Fruit fly (Drosophila melanogaster) whole organism, embryonic: Measurements from ENCODE around the gene pnr.

Experiments used
- ATbp ChIP-seq: fragments of 200-800 bp; sonication (Bioruptor generic); optimal IDR thresholded peaks from 2 replicates; lab custom pipeline; 2017; ENCODE audit warnings: missing biosample characterization, mild to moderate bottlenecking, missing genetic modification characterization, missing genetic modification reagents
- Atf-2 ChIP-seq: fragments of 200-800 bp; sonication (Bioruptor generic); optimal IDR thresholded peaks from 2 replicates; lab custom pipeline; 2016; ENCODE audit warnings: missing biosample characterization, missing genetic modification characterization
- CG1024 ChIP-seq: fragments of 200-800 bp; sonication (Bioruptor generic); IDR thresholded peaks from 2 replicates; pipeline ENCODE4 v1.3.6; 2022; ENCODE audit warnings: missing biosample characterization, missing genetic modification characterization
- CG10959 ChIP-seq: fragments of 200-800 bp; sonication (Bioruptor generic); IDR thresholded peaks from 2 replicates; pipeline ENCODE4 v1.3.6; 2022; ENCODE audit warnings: missing biosample characterization, missing genetic modification characterization
- CG12769 ChIP-seq: fragments of 200-800 bp; sonication (Bioruptor generic); optimal IDR thresholded peaks from 2 replicates; lab custom pipeline; 2019; ENCODE audit warnings: missing biosample characterization, mild to moderate bottlenecking, missing genetic modification characterization, moderate library complexity
- CG15011 ChIP-seq: fragments of 200-800 bp; sonication (Bioruptor generic); optimal IDR thresholded peaks from 3 replicates; lab custom pipeline; 2018; ENCODE audit warnings: missing biosample characterization, mild to moderate bottlenecking, missing genetic modification characterization
- CG17829 ChIP-seq: fragments of 200-800 bp; optimal IDR thresholded peaks from 2 replicates; lab custom pipeline; 2019; ENCODE audit warnings: missing biosample characterization, mild to moderate bottlenecking, missing genetic modification characterization, moderate library complexity
- CG1832 ChIP-seq: fragments of 200-800 bp; sonication (Bioruptor generic); optimal IDR thresholded peaks from 2 replicates; lab custom pipeline; 2017; ENCODE audit warnings: missing biosample characterization, mild to moderate bottlenecking, missing genetic modification characterization, inconsistent platforms
- CG2129 ChIP-seq: fragments of 200-800 bp; sonication (Bioruptor generic); IDR thresholded peaks from 2 replicates; pipeline ENCODE4 v1.3.6; 2022; ENCODE audit warnings: missing biosample characterization, missing genetic modification characterization; ENCODE audit not compliant: partially characterized antibody
- CG3163 ChIP-seq: fragments of 200-800 bp; sonication (Bioruptor generic); optimal IDR thresholded peaks from 3 replicates; lab custom pipeline; 2016; ENCODE audit warnings: missing biosample characterization, missing genetic modification characterization
- CG32767 ChIP-seq: fragments of 200-800 bp; sonication (Bioruptor generic); IDR thresholded peaks from 2 replicates; pipeline ENCODE4 v1.3.6; 2022; ENCODE audit warnings: missing biosample characterization, missing genetic modification characterization
- CG34224 ChIP-seq: fragments of 200-800 bp; sonication (Bioruptor generic); IDR thresholded peaks from 3 replicates; pipeline ENCODE4 v1.3.6; 2022; ENCODE audit warnings: missing biosample characterization, missing genetic modification characterization; ENCODE audit not compliant: partially characterized antibody
- CG3838 ChIP-seq: fragments of 200-800 bp; sonication (Bioruptor generic); optimal IDR thresholded peaks from 3 replicates; lab custom pipeline; 2016; ENCODE audit warnings: missing biosample characterization, missing genetic modification characterization
- CG4282 ChIP-seq: fragments of 200-800 bp; sonication (Bioruptor generic); optimal IDR thresholded peaks from 2 replicates; lab custom pipeline; 2016; ENCODE audit warnings: missing biosample characterization, missing genetic modification characterization
- CG4424 ChIP-seq: fragments of 200-800 bp; sonication (Bioruptor generic); optimal IDR thresholded peaks from 3 replicates; lab custom pipeline; 2016; ENCODE audit warnings: missing biosample characterization, missing genetic modification characterization
- CG5180 ChIP-seq: fragments of 200-800 bp; sonication (Bioruptor generic); optimal IDR thresholded peaks from 3 replicates; lab custom pipeline; 2017; ENCODE audit warnings: missing biosample characterization, missing genetic modification characterization, mild to moderate bottlenecking, moderate library complexity, missing genetic modification reagents
- CG5953 ChIP-seq: fragments of 200-800 bp; sonication (Bioruptor generic); IDR thresholded peaks from 2 replicates; pipeline ENCODE4 v1.3.6; 2022; ENCODE audit warnings: missing biosample characterization, missing genetic modification characterization
- CG7745 ChIP-seq: fragments of 200-800 bp; sonication (Bioruptor generic); optimal IDR thresholded peaks from 2 replicates; lab custom pipeline; 2018; ENCODE audit warnings: missing biosample characterization, mild to moderate bottlenecking, missing genetic modification characterization, moderate library complexity
- CG7839 ChIP-seq: fragments of 200-800 bp; sonication (Bioruptor generic); optimal IDR thresholded peaks from 3 replicates; lab custom pipeline; 2018; ENCODE audit warnings: missing biosample characterization, mild to moderate bottlenecking, missing genetic modification characterization, moderate library complexity
- CG8089 ChIP-seq: fragments of 200-800 bp; sonication (Bioruptor generic); optimal IDR thresholded peaks from 3 replicates; lab custom pipeline; 2016; ENCODE audit warnings: missing biosample characterization, missing genetic modification characterization
- CG9817 ChIP-seq: fragments of 200-800 bp; sonication (Bioruptor generic); optimal IDR thresholded peaks from 2 replicates; lab custom pipeline; 2018; ENCODE audit warnings: missing biosample characterization, mild to moderate bottlenecking, missing genetic modification characterization, moderate library complexity
- CG9876 ChIP-seq: fragments of 200-800 bp; sonication (Bioruptor generic); optimal IDR thresholded peaks from 2 replicates; lab custom pipeline; 2016; ENCODE audit warnings: missing biosample characterization, missing genetic modification characterization
- CrebB ChIP-seq: fragments of 200-800 bp; sonication (Bioruptor generic); optimal IDR thresholded peaks from 3 replicates; lab custom pipeline; 2018; ENCODE audit warnings: missing biosample characterization, mild to moderate bottlenecking, missing genetic modification characterization
- D19B ChIP-seq: fragments of 200-800 bp; sonication (Bioruptor generic); optimal IDR thresholded peaks from 2 replicates; lab custom pipeline; 2017; ENCODE audit warnings: missing biosample characterization, mild to moderate bottlenecking, missing genetic modification characterization
- Dfd ChIP-seq, 2 experiments: fragments of >200 bp; optimal IDR thresholded peaks; 2 replicates each; lab custom pipeline; 2017; ENCODE audit warnings: missing biosample characterization in 2 of 2, missing genetic modification characterization in 2 of 2
- HmgD ChIP-seq: fragments of 200-800 bp; sonication (Bioruptor generic); optimal IDR thresholded peaks from 3 replicates; lab custom pipeline; 2016; ENCODE audit warnings: missing biosample characterization, missing genetic modification characterization
- Hr39 ChIP-seq: fragments of >200 bp; optimal IDR thresholded peaks from 2 replicates; lab custom pipeline; 2017
- Hr51 ChIP-seq, 2 experiments: fragments of 200-800 bp; sonication (Bioruptor generic); optimal IDR thresholded peaks; 2 replicates in 1 of 2; 3 replicates in 1 of 2; lab custom pipeline; 2016 to 2018; ENCODE audit warnings: missing biosample characterization in 2 of 2, missing genetic modification characterization in 2 of 2, mild to moderate bottlenecking in 1 of 2, moderate library complexity in 1 of 2
- Mad ChIP-seq: fragments of 200-800 bp; sonication (Bioruptor generic); optimal IDR thresholded peaks from 2 replicates; lab custom pipeline; 2016; ENCODE audit warnings: missing biosample characterization, missing genetic modification characterization
- Max ChIP-seq: fragments of 200-800 bp; sonication (Bioruptor generic); optimal IDR thresholded peaks from 2 replicates; lab custom pipeline; 2016; ENCODE audit warnings: missing biosample characterization, mild to moderate bottlenecking, missing genetic modification characterization
- NC2β ChIP-seq: fragments of 200-800 bp; sonication (Bioruptor generic); optimal IDR thresholded peaks from 2 replicates; lab custom pipeline; 2016; ENCODE audit warnings: missing biosample characterization, missing genetic modification characterization
- NK7.1 ChIP-seq: fragments of 200-800 bp; sonication (Bioruptor generic); optimal IDR thresholded peaks from 3 replicates; lab custom pipeline; 2016; ENCODE audit warnings: missing biosample characterization, missing genetic modification characterization
- Rfx ChIP-seq: fragments of 200-800 bp; sonication (Bioruptor generic); IDR thresholded peaks from 2 replicates; pipeline ENCODE4 v1.3.6; 2022; ENCODE audit warnings: missing biosample characterization, missing genetic modification characterization
- Usf ChIP-seq: fragments of 200-800 bp; sonication (Bioruptor generic); optimal IDR thresholded peaks from 2 replicates; lab custom pipeline; 2017; ENCODE audit warnings: missing genotype, missing biosample characterization, missing genetic modification characterization
- bowl ChIP-seq: fragments of 200-800 bp; sonication (Bioruptor generic); IDR thresholded peaks from 2 replicates; pipeline ENCODE4 v1.3.6; 2022; ENCODE audit warnings: missing biosample characterization, missing genetic modification characterization
- chif ChIP-seq, 2 experiments: fragments of 200-800 bp; sonication (Bioruptor generic); optimal IDR thresholded peaks; 3 replicates each; lab custom pipeline; 2016; ENCODE audit warnings: missing biosample characterization in 2 of 2, missing genetic modification characterization in 2 of 2
- ci ChIP-seq: fragments of 200-800 bp; sonication (Bioruptor generic); IDR thresholded peaks from 3 replicates; pipeline ENCODE4 v1.3.6; 2022; ENCODE audit warnings: missing biosample characterization, missing genetic modification characterization
- ems ChIP-seq: fragments of 200-800 bp; sonication (Bioruptor generic); optimal IDR thresholded peaks from 3 replicates; lab custom pipeline; 2016; ENCODE audit warnings: missing biosample characterization, missing genetic modification characterization
- grau ChIP-seq: fragments of 200-800 bp; optimal IDR thresholded peaks from 3 replicates; lab custom pipeline; 2019; ENCODE audit warnings: missing biosample characterization, mild to moderate bottlenecking, missing genetic modification characterization, moderate library complexity
- insv ChIP-seq, 2 experiments: fragments of 200-800 bp; sonication (Bioruptor generic); optimal IDR thresholded peaks; 3 replicates each; lab custom pipeline; 2016 to 2018; ENCODE audit warnings: missing biosample characterization in 2 of 2, missing genetic modification characterization in 2 of 2
- kah ChIP-seq: fragments of 200-800 bp; sonication (Bioruptor generic); optimal IDR thresholded peaks from 2 replicates; lab custom pipeline; 2018; ENCODE audit warnings: missing biosample characterization, mild to moderate bottlenecking, missing genetic modification characterization
- nom ChIP-seq: fragments of 200-800 bp; sonication (Bioruptor generic); optimal IDR thresholded peaks from 2 replicates; lab custom pipeline; 2017; ENCODE audit warnings: missing biosample characterization, missing genetic modification characterization, mild to moderate bottlenecking, moderate library complexity, missing genetic modification reagents
- sc ChIP-seq, 3 experiments: fragments of >200 bp in 2 of 3; fragments of 200-800 bp in 1 of 3; sonication (Bioruptor generic) in 1 of 3; optimal IDR thresholded peaks; 2 replicates in 2 of 3; 3 replicates in 1 of 3; lab custom pipeline; 2017; ENCODE audit warnings: mild to moderate bottlenecking in 1 of 3, missing biosample characterization in 1 of 3, missing genetic modification characterization in 1 of 3, missing genetic modification reagents in 1 of 3
- sens ChIP-seq: fragments of 200-800 bp; sonication (Bioruptor generic); peaks from one replicate; lab custom pipeline; 2016; ENCODE audit warnings: missing biosample characterization, missing genetic modification characterization
- sima ChIP-seq: fragments of 200-800 bp; sonication (Bioruptor generic); optimal IDR thresholded peaks from 2 replicates; lab custom pipeline; 2016; ENCODE audit warnings: missing biosample characterization, missing genetic modification characterization
- sna ChIP-seq: fragments of 200-800 bp; sonication (Bioruptor generic); IDR thresholded peaks from 2 replicates; pipeline ENCODE4 v1.3.6; 2022; ENCODE audit warnings: missing biosample characterization, missing genetic modification characterization; ENCODE audit not compliant: partially characterized antibody
- ssp ChIP-seq: fragments of 200-800 bp; sonication (Bioruptor generic); IDR thresholded peaks from 2 replicates; pipeline ENCODE4 v1.3.6; 2022; ENCODE audit warnings: missing biosample characterization, missing genetic modification characterization
- stc ChIP-seq: fragments of 200-800 bp; sonication (Bioruptor generic); IDR thresholded peaks from 2 replicates; pipeline ENCODE4 v1.3.6; 2022; ENCODE audit warnings: missing biosample characterization, missing genetic modification characterization
- tup ChIP-seq: fragments of 200-800 bp; sonication (Bioruptor generic); optimal IDR thresholded peaks from 2 replicates; lab custom pipeline; 2016; ENCODE audit warnings: missing biosample characterization, mild to moderate bottlenecking, missing genetic modification characterization, moderate library complexity

Gene pnr

DNA sequence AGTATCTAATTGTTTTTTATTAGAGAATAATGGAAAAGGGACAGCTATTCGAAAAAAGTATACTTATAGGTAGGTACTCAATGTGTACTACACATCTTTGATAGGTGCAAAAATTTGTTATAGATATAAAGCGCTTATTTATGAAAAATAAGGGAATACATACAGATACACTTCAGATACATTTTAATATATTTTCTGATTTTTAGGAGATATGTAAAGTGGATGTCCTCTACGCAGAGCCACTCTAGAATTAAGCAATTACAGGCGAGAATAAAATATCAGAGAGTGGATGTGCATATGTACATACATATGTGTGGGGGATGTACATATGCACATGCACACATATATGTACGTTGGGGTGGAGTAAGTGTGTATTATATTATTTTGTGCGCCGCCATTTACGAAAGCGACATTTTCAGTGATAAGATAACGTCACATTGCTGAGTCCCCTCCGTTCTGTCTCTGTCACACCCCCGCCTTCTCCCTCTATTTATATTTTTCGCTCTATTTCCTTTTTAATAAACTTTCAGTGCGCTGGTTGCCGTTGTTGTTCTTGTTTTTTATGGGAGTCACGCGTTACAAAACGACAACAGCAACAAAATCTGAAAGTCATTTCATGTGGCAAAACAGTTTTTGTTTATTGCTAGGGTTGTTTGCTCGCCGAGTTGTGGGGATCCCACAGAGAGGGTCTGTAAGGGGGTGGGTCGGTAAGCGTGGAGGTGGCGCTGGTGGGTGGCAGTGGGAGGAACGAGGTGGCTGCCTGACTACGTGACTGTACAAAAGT is 21.0 kb upstream of the pnr start (continued):
- TF ChIP-seq tup (GFP tag; lab: Kevin White, UChicago) (no peak), CrebB (tag; lab: Kevin White, UChicago) (no peak), Max (GFP tag; lab: Kevin White, UChicago) (no peak), CG9817 (tag; lab: Kevin White, UChicago) (no peak), CG12769 (tag; lab: Kevin White, UChicago) (no peak), NC2β (GFP tag; lab: Kevin White, UChicago) (no peak), Mad (GFP tag; lab: Kevin White, UChicago) (no peak), CG3838 (GFP tag; lab: Kevin White, UChicago) (peak; percentile 41), NK7.1 (GFP tag; lab: Kevin White, UChicago) (no peak), sima (GFP tag; lab: Kevin White, UChicago) (no peak), grau (no peak), CG3163 (GFP tag; lab: Kevin White, UChicago) (no peak), Atf-2 (GFP tag; lab: Kevin White, UChicago) (no peak), CG1024 (GFP tag; lab: Robert Waterston, UW) (no peak), CG15011 (GFP tag; lab: Kevin White, UChicago) (no peak), insv (GFP tag; optimal IDR thresholded peaks at IDR 0.05; lab: Kevin White, UChicago) (peak in 1 of 2 experiments; percentile 6), ci (GFP tag; lab: Robert Waterston, UW) (0 out of 3 replicates have a peak, but pooled peaks have one; percentile 16), CG1832 (GFP tag; lab: Kevin White, UChicago) (peak; percentile 15), ssp (GFP tag; lab: Robert Waterston, UW) (no peak), nom (GFP tag; lab: Kevin White, UChicago) (no peak), CG9876 (no peak), Rfx (GFP tag; lab: Robert Waterston, UW) (peak; percentile 39; the same call in 1 of the 2 replicates), CG5180 (no peak), bowl (no peak), sc (optimal IDR thresholded peaks at IDR 0.05; lab: Kevin White, UChicago) (no peak), sc (GFP tag; optimal IDR thresholded peaks at IDR 0.05; lab: Kevin White, UChicago) (no peak), CG5953 (GFP tag; lab: Robert Waterston, UW) (no peak), HmgD (no peak), CG34224 (GFP tag; lab: Robert Waterston, UW) (0 out of 3 replicates have a peak, but pooled peaks have one; percentile 8), CG2129 (GFP tag; lab: Robert Waterston, UW) (no peak), kah (GFP tag; lab: Kevin White, UChicago) (peak; percentile 6), CG10959 (GFP tag; lab: Robert Waterston, UW) (no peak), D19B (no peak), chif (GFP tag; optimal IDR thresholded peaks at IDR 0.05; lab: Kevin White, UChicago) (no peak), CG32767 (GFP tag; lab: Robert Waterston, UW) (0 out of 2 replicates have a peak, but pooled peaks have one; percentile 22), CG8089 (GFP tag; lab: Kevin White, UChicago) (no peak), CG17829 (tag; lab: Kevin White, UChicago) (no peak), stc (GFP tag; lab: Robert Waterston, UW) (no peak), CG7745 (tag; lab: Kevin White, UChicago) (no peak), sens (GFP tag; lab: Kevin White, UChicago) (peak; percentile 82), sna (GFP tag; lab: Robert Waterston, UW) (no peak), CG4424 (no peak), Usf (GFP tag; lab: Kevin White, UChicago) (no peak), ems (no peak), ATbp (GFP tag; lab: Kevin White, UChicago) (peak; percentile 1), CG4282 (no peak), CG7839 (no peak), Hr51 (GFP tag; optimal IDR thresholded peaks at IDR 0.05; lab: Kevin White, UChicago) (no peak), Dfd (GFP tag; optimal IDR thresholded peaks at IDR 0.05; lab: Kevin White, UChicago) (no peak), Hr39 (lab: Kevin White, UChicago) (no peak)
